Worm (Caenorhabditis elegans): Measurements from ENCODE around the gene aqp-3.

- TF ChIP-seq zfp-2 (tag; optimal IDR thresholded peaks at IDR 0.05): no peak
- TF ChIP-seq sdz-12 (GFP tag; optimal IDR thresholded peaks at IDR 0.05): no peak
- no peak for TF ChIP-seq ztf-11 (tag; optimal IDR thresholded peaks at IDR 0.05)
Measured at ce11 chrIV:10981761-10982160, 15.5 kb upstream of the aqp-3 start, which contains the start of gene Y43E12A.2.

Data from whole organism, L4 larva.